Fruit fly (Drosophila melanogaster) whole organism, embryonic: ENCODE measurements around the gene mRpS35.

Experiments
- ATbp ChIP-seq: fragments of 200-800 bp; sonication (Bioruptor generic); optimal IDR thresholded peaks from 2 replicates; lab custom pipeline; 2017; ENCODE audit warnings: missing biosample characterization, mild to moderate bottlenecking, missing genetic modification characterization, missing genetic modification reagents
- CG1024 ChIP-seq: fragments of 200-800 bp; sonication (Bioruptor generic); IDR thresholded peaks from 2 replicates; pipeline ENCODE4 v1.3.6; 2022; ENCODE audit warnings: missing biosample characterization, missing genetic modification characterization
- CG10267 ChIP-seq: fragments of 200-800 bp; sonication (Bioruptor generic); optimal IDR thresholded peaks from 2 replicates; lab custom pipeline; 2018; ENCODE audit warnings: missing biosample characterization, mild to moderate bottlenecking, missing genetic modification characterization, moderate library complexity
- CG10654 ChIP-seq: fragments of 200-800 bp; sonication (Bioruptor generic); optimal IDR thresholded peaks from 2 replicates; lab custom pipeline; 2016; ENCODE audit warnings: missing biosample characterization, missing genetic modification characterization
- CG10959 ChIP-seq: fragments of 200-800 bp; sonication (Bioruptor generic); IDR thresholded peaks from 2 replicates; pipeline ENCODE4 v1.3.6; 2022; ENCODE audit warnings: missing biosample characterization, missing genetic modification characterization
- CG11085 ChIP-seq: fragments of 200-800 bp; sonication (Bioruptor generic); IDR thresholded peaks from 2 replicates; pipeline ENCODE4 v1.3.6; 2022; ENCODE audit warnings: missing biosample characterization, missing genetic modification characterization
- CG11696 ChIP-seq: fragments of 200-800 bp; sonication (Bioruptor generic); IDR thresholded peaks from 2 replicates; pipeline ENCODE4 v1.3.6; 2022; ENCODE audit warnings: missing biosample characterization, missing genetic modification characterization
- CG12236 ChIP-seq: fragments of 200-800 bp; sonication (Bioruptor generic); optimal IDR thresholded peaks from 2 replicates; lab custom pipeline; 2016; ENCODE audit warnings: missing biosample characterization, missing genetic modification characterization
- CG15011 ChIP-seq: fragments of 200-800 bp; sonication (Bioruptor generic); optimal IDR thresholded peaks from 3 replicates; lab custom pipeline; 2018; ENCODE audit warnings: missing biosample characterization, mild to moderate bottlenecking, missing genetic modification characterization
- CG16779 ChIP-seq: fragments of 200-800 bp; sonication (Bioruptor generic); IDR thresholded peaks from 2 replicates; pipeline ENCODE4 v1.3.6; 2022; ENCODE audit warnings: missing biosample characterization, missing genetic modification characterization
- CG17912 ChIP-seq: fragments of 200-800 bp; sonication (Bioruptor generic); optimal IDR thresholded peaks from 2 replicates; lab custom pipeline; 2018; ENCODE audit warnings: missing biosample characterization, mild to moderate bottlenecking, missing genetic modification characterization
- CG18011 ChIP-seq: fragments of 200-800 bp; sonication (Bioruptor generic); optimal IDR thresholded peaks from 2 replicates; lab custom pipeline; 2017; ENCODE audit warnings: missing biosample characterization, missing genetic modification characterization, mild to moderate bottlenecking, moderate library complexity, missing genotype
- CG2129 ChIP-seq: fragments of 200-800 bp; sonication (Bioruptor generic); IDR thresholded peaks from 2 replicates; pipeline ENCODE4 v1.3.6; 2022; ENCODE audit warnings: missing biosample characterization, missing genetic modification characterization; ENCODE audit not compliant: partially characterized antibody
- CG31365 ChIP-seq: fragments of 200-800 bp; sonication (Bioruptor generic); optimal IDR thresholded peaks from 2 replicates; lab custom pipeline; 2018; ENCODE audit warnings: missing biosample characterization, mild to moderate bottlenecking, missing genetic modification characterization
- CG33213 ChIP-seq: fragments of 200-800 bp; sonication (Bioruptor generic); optimal IDR thresholded peaks from 3 replicates; lab custom pipeline; 2016; ENCODE audit warnings: missing biosample characterization, missing genetic modification characterization
- CG34224 ChIP-seq: fragments of 200-800 bp; sonication (Bioruptor generic); IDR thresholded peaks from 3 replicates; pipeline ENCODE4 v1.3.6; 2022; ENCODE audit warnings: missing biosample characterization, missing genetic modification characterization; ENCODE audit not compliant: partially characterized antibody
- CG5953 ChIP-seq: fragments of 200-800 bp; sonication (Bioruptor generic); IDR thresholded peaks from 2 replicates; pipeline ENCODE4 v1.3.6; 2022; ENCODE audit warnings: missing biosample characterization, missing genetic modification characterization
- CG6689 ChIP-seq: fragments of 200-800 bp; sonication (Bioruptor generic); IDR thresholded peaks from 2 replicates; pipeline ENCODE4 v1.3.6; 2022; ENCODE audit warnings: missing biosample characterization, missing genetic modification characterization
- CG7372 ChIP-seq: fragments of 200-800 bp; sonication (Bioruptor generic); IDR thresholded peaks from 2 replicates; pipeline ENCODE4 v1.3.6; 2022; ENCODE audit warnings: missing biosample characterization, missing genetic modification characterization
- CG7745 ChIP-seq: fragments of 200-800 bp; sonication (Bioruptor generic); optimal IDR thresholded peaks from 2 replicates; lab custom pipeline; 2018; ENCODE audit warnings: missing biosample characterization, mild to moderate bottlenecking, missing genetic modification characterization, moderate library complexity
- CG8089 ChIP-seq: fragments of 200-800 bp; sonication (Bioruptor generic); optimal IDR thresholded peaks from 3 replicates; lab custom pipeline; 2016; ENCODE audit warnings: missing biosample characterization, missing genetic modification characterization
- CG8281 ChIP-seq: fragments of 200-800 bp; sonication (Bioruptor generic); optimal IDR thresholded peaks from 2 replicates; lab custom pipeline; 2018; ENCODE audit warnings: missing biosample characterization, mild to moderate bottlenecking, missing genetic modification characterization, moderate library complexity
- CG9215 ChIP-seq: fragments of 200-800 bp; sonication (Bioruptor generic); IDR thresholded peaks from 2 replicates; pipeline ENCODE4 v1.3.6; 2022; ENCODE audit warnings: missing biosample characterization, missing genetic modification characterization
- CG9932 ChIP-seq: fragments of 200-800 bp; sonication (Bioruptor generic); IDR thresholded peaks from 2 replicates; pipeline ENCODE4 v1.3.6; 2022; ENCODE audit warnings: missing biosample characterization, missing genetic modification characterization
- CoRest ChIP-seq: fragments of 200-800 bp; sonication (Bioruptor generic); optimal IDR thresholded peaks from 3 replicates; lab custom pipeline; 2018; ENCODE audit warnings: missing biosample characterization, mild to moderate bottlenecking, missing genetic modification characterization, moderate library complexity
- D19B ChIP-seq: fragments of 200-800 bp; sonication (Bioruptor generic); optimal IDR thresholded peaks from 2 replicates; lab custom pipeline; 2017; ENCODE audit warnings: missing biosample characterization, mild to moderate bottlenecking, missing genetic modification characterization
- Dll ChIP-seq: fragments of 200-800 bp; sonication (Bioruptor generic); IDR thresholded peaks from 4 replicates; pipeline ENCODE4 v1.3.6; 2022; ENCODE audit warnings: missing biosample characterization, missing genetic modification characterization; ENCODE audit not compliant: partially characterized antibody
- Dp ChIP-seq: fragments of 200-800 bp; sonication (Bioruptor generic); optimal IDR thresholded peaks from 2 replicates; lab custom pipeline; 2018; ENCODE audit warnings: missing biosample characterization, mild to moderate bottlenecking, missing genetic modification characterization, moderate library complexity
- Gsc ChIP-seq: fragments of 200-800 bp; sonication (Bioruptor generic); IDR thresholded peaks from 2 replicates; pipeline ENCODE4 v1.3.6; 2022; ENCODE audit warnings: missing biosample characterization, missing genetic modification characterization
- HLH4C ChIP-seq: fragments of 200-800 bp; sonication (Bioruptor generic); IDR thresholded peaks from 3 replicates; pipeline ENCODE4 v1.3.6; 2022; ENCODE audit warnings: missing biosample characterization, missing genetic modification characterization; ENCODE audit not compliant: partially characterized antibody
- HLH54F ChIP-seq: fragments of 200-800 bp; sonication (Bioruptor generic); optimal IDR thresholded peaks from 3 replicates; lab custom pipeline; 2016; ENCODE audit warnings: missing biosample characterization, missing genetic modification characterization
- Meics ChIP-seq: fragments of 200-800 bp; sonication (Bioruptor generic); optimal IDR thresholded peaks from 2 replicates; lab custom pipeline; 2017; ENCODE audit warnings: missing biosample characterization, mild to moderate bottlenecking, missing genetic modification characterization
- NC2β ChIP-seq: fragments of 200-800 bp; sonication (Bioruptor generic); optimal IDR thresholded peaks from 2 replicates; lab custom pipeline; 2016; ENCODE audit warnings: missing biosample characterization, missing genetic modification characterization
- NK7.1 ChIP-seq: fragments of 200-800 bp; sonication (Bioruptor generic); optimal IDR thresholded peaks from 3 replicates; lab custom pipeline; 2016; ENCODE audit warnings: missing biosample characterization, missing genetic modification characterization
- Ssrp ChIP-seq: fragments of 200-800 bp; sonication (Bioruptor generic); optimal IDR thresholded peaks from 2 replicates; lab custom pipeline; 2018; ENCODE audit warnings: missing biosample characterization, mild to moderate bottlenecking, missing genetic modification characterization, moderate library complexity
- ab ChIP-seq: fragments of 200-800 bp; sonication (Bioruptor generic); optimal IDR thresholded peaks from 2 replicates; lab custom pipeline; 2016; ENCODE audit warnings: missing biosample characterization, missing genetic modification characterization
- cg ChIP-seq: fragments of 200-800 bp; sonication (Bioruptor generic); optimal IDR thresholded peaks from 3 replicates; lab custom pipeline; 2019; ENCODE audit warnings: missing biosample characterization, mild to moderate bottlenecking, missing genetic modification characterization, moderate library complexity
- chm ChIP-seq: fragments of 200-800 bp; sonication (Bioruptor generic); IDR thresholded peaks from 2 replicates; pipeline ENCODE4 v1.3.6; 2022; ENCODE audit warnings: missing biosample characterization, missing genetic modification characterization
- dmrt99B ChIP-seq: fragments of 200-800 bp; sonication (Bioruptor generic); optimal IDR thresholded peaks from 2 replicates; lab custom pipeline; 2018; ENCODE audit warnings: missing biosample characterization, mild to moderate bottlenecking, missing genetic modification characterization, moderate library complexity
- gce ChIP-seq: fragments of 200-800 bp; sonication (Bioruptor generic); IDR thresholded peaks from 3 replicates; pipeline ENCODE4 v1.3.6; 2022; ENCODE audit warnings: missing biosample characterization, missing genetic modification characterization
- gcm2 ChIP-seq: fragments of 200-800 bp; sonication (Bioruptor generic); optimal IDR thresholded peaks from 2 replicates; lab custom pipeline; 2016; ENCODE audit warnings: missing biosample characterization, missing genetic modification characterization
- grn ChIP-seq: fragments of 200-800 bp; sonication (Bioruptor generic); optimal IDR thresholded peaks from 3 replicates; lab custom pipeline; 2017; ENCODE audit warnings: missing biosample characterization, missing genetic modification characterization
- mam ChIP-seq: fragments of 200-800 bp; sonication (Bioruptor generic); optimal IDR thresholded peaks from 3 replicates; lab custom pipeline; 2016; ENCODE audit warnings: missing biosample characterization, missing genetic modification characterization
- odd ChIP-seq: fragments of 200-800 bp; sonication (Bioruptor generic); optimal IDR thresholded peaks from 2 replicates; lab custom pipeline; 2017; ENCODE audit warnings: missing biosample characterization, mild to moderate bottlenecking, missing genetic modification characterization
- pfk ChIP-seq: fragments of 200-800 bp; sonication (Bioruptor generic); optimal IDR thresholded peaks from 2 replicates; lab custom pipeline; 2018; ENCODE audit warnings: missing biosample characterization, mild to moderate bottlenecking, missing genetic modification characterization, moderate library complexity
- pho ChIP-seq: fragments of 200-800 bp; sonication (Bioruptor generic); optimal IDR thresholded peaks from 2 replicates; lab custom pipeline; 2016; ENCODE audit warnings: missing biosample characterization, missing genetic modification characterization
- pros ChIP-seq: fragments of 200-800 bp; sonication (Bioruptor generic); optimal IDR thresholded peaks from 3 replicates; lab custom pipeline; 2019; ENCODE audit warnings: missing biosample characterization, mild to moderate bottlenecking, missing genetic modification characterization, moderate library complexity
- sc ChIP-seq, 3 experiments: fragments of >200 bp in 2 of 3; fragments of 200-800 bp in 1 of 3; sonication (Bioruptor generic) in 1 of 3; optimal IDR thresholded peaks; 2 replicates in 2 of 3; 3 replicates in 1 of 3; lab custom pipeline; 2017; ENCODE audit warnings: mild to moderate bottlenecking in 1 of 3, missing biosample characterization in 1 of 3, missing genetic modification characterization in 1 of 3, missing genetic modification reagents in 1 of 3
- sug ChIP-seq: fragments of 200-800 bp; optimal IDR thresholded peaks from 2 replicates; lab custom pipeline; 2019; ENCODE audit warnings: missing biosample characterization, mild to moderate bottlenecking, missing genetic modification characterization, moderate library complexity
- tna ChIP-seq: fragments of 200-800 bp; sonication (Bioruptor generic); IDR thresholded peaks from 2 replicates; pipeline ENCODE4 v1.3.6; 2022; ENCODE audit warnings: missing biosample characterization, missing genetic modification characterization; ENCODE audit not compliant: partially characterized antibody
- toy ChIP-seq: fragments of 200-800 bp; sonication (Bioruptor generic); IDR thresholded peaks from 2 replicates; pipeline ENCODE4 v1.3.6; 2022; ENCODE audit warnings: missing biosample characterization, missing genetic modification characterization

The mRpS35 gene

dm6 chr3L:2825377-2825776 lies 44.7 kb downstream of the mRpS35 start (continued):
- peak; percentile 52 for TF ChIP-seq CG6689 (GFP tag; lab: Robert Waterston, UW)
- TF ChIP-seq Dll (GFP tag; lab: Robert Waterston, UW) = no peak
- TF ChIP-seq CG11696 = no peak
- no peak for TF ChIP-seq CG18011
- TF ChIP-seq pros (GFP tag; lab: Kevin White, UChicago) = peak; percentile 80
- TF ChIP-seq D19B (GFP tag; lab: Kevin White, UChicago) = peak; percentile 7
- peak; percentile 1 for TF ChIP-seq HLH54F (GFP tag; lab: Kevin White, UChicago)
- no peak for TF ChIP-seq toy
- TF ChIP-seq CG9215 = no peak
- TF ChIP-seq grn (GFP tag; lab: Kevin White, UChicago) = no peak
- TF ChIP-seq CG31365 (tag; lab: Kevin White, UChicago) = peak; percentile 18
- TF ChIP-seq NK7.1 (GFP tag; lab: Kevin White, UChicago) = no peak
- no peak for TF ChIP-seq CG33213
- no peak for TF ChIP-seq Gsc
- no peak for TF ChIP-seq CG1024 (GFP tag; lab: Robert Waterston, UW)
- no peak for TF ChIP-seq HLH4C
- TF ChIP-seq gce (GFP tag; lab: Robert Waterston, UW) = peak; percentile 37; the same call in 1 of the 3 replicates
- TF ChIP-seq CG34224 = no peak
- peak; percentile 75 for TF ChIP-seq ATbp (GFP tag; lab: Kevin White, UChicago)
- no peak for TF ChIP-seq CG2129 (GFP tag; lab: Robert Waterston, UW)
- TF ChIP-seq CG10959 (GFP tag; lab: Robert Waterston, UW) = no peak
- TF ChIP-seq chm (GFP tag; lab: Robert Waterston, UW) = no peak
- TF ChIP-seq dmrt99B = peak; percentile 83
- peak; percentile 26 for TF ChIP-seq CG15011
- no peak for TF ChIP-seq tna
- TF ChIP-seq CG10267 (tag; lab: Kevin White, UChicago) = peak; percentile 45
- peak; percentile 38 for TF ChIP-seq CG8281
- peak; percentile 12 for TF ChIP-seq CG8089 (GFP tag; lab: Kevin White, UChicago)
- no peak for TF ChIP-seq NC2β (GFP tag; lab: Kevin White, UChicago)
- TF ChIP-seq Dp (GFP tag; lab: Kevin White, UChicago) = no peak
- no peak for TF ChIP-seq gcm2 (GFP tag; lab: Kevin White, UChicago)
- TF ChIP-seq CoRest (tag; lab: Kevin White, UChicago) = peak; percentile 69
- peak; percentile 67 for TF ChIP-seq Meics
- no peak for TF ChIP-seq CG16779
- no peak for TF ChIP-seq CG7372 (GFP tag; lab: Robert Waterston, UW)
- no peak for TF ChIP-seq sc (optimal IDR thresholded peaks at IDR 0.05; lab: Kevin White, UChicago)
- peak; percentile 40 for TF ChIP-seq sc (GFP tag; optimal IDR thresholded peaks at IDR 0.05; lab: Kevin White, UChicago)
- TF ChIP-seq CG5953 (GFP tag; lab: Robert Waterston, UW) = 0 out of 2 replicates have a peak, but pooled peaks have one; percentile 10
- TF ChIP-seq cg (GFP tag; lab: Kevin White, UChicago) = no peak
- TF ChIP-seq pho (GFP tag; lab: Kevin White, UChicago) = no peak
- TF ChIP-seq CG10654 (GFP tag; lab: Kevin White, UChicago) = no peak
- TF ChIP-seq Ssrp (tag; lab: Kevin White, UChicago) = peak; percentile 22
- TF ChIP-seq CG12236 (GFP tag; lab: Kevin White, UChicago) = no peak
- TF ChIP-seq CG7745 = no peak
- no peak for TF ChIP-seq ab (GFP tag; lab: Kevin White, UChicago)
- TF ChIP-seq odd (GFP tag; lab: Kevin White, UChicago) = peak; percentile 5
- no peak for TF ChIP-seq CG17912 (GFP tag; lab: Kevin White, UChicago)
- TF ChIP-seq pfk (GFP tag; lab: Kevin White, UChicago) = no peak
- TF ChIP-seq CG9932 (GFP tag; lab: Robert Waterston, UW) = no peak
- TF ChIP-seq mam (GFP tag; lab: Kevin White, UChicago) = peak; percentile 51
- TF ChIP-seq CG11085 (GFP tag; lab: Robert Waterston, UW) = no peak
- TF ChIP-seq sug (tag; lab: Kevin White, UChicago) = peak; percentile 15
